Worm (Caenorhabditis elegans): Measurements from ENCODE around the gene Y49E10.29.

Y49E10.29 gene

ce11 chrIII:12429579-12430084 is 39.3 kb upstream of the Y49E10.29 start, which contains the start of gene snr-6 (continued):
- TF ChIP-seq nhr-43 (tag; optimal IDR thresholded peaks at IDR 0.05; ENCODE audit: poor library complexity, severe bottlenecking) (no peak), unc-62 (GFP tag; optimal IDR thresholded peaks at IDR 0.05) (no peak), eor-1 (tag; optimal IDR thresholded peaks at IDR 0.05) (no peak), ceh-82 (tag; optimal IDR thresholded peaks at IDR 0.05) (no peak), sea-2 (GFP tag; optimal IDR thresholded peaks at IDR 0.05) (no peak), ZK546.5 (tag; optimal IDR thresholded peaks at IDR 0.05) (no peak), skn-1 (tag; optimal IDR thresholded peaks at IDR 0.05) (peak; percentile 63), nhr-23 (tag; optimal IDR thresholded peaks at IDR 0.05) (peak; percentile 69), daf-12 (tag; optimal IDR thresholded peaks at IDR 0.05) (no peak), mdl-1 (tag; optimal IDR thresholded peaks at IDR 0.05) (no peak), nhr-67 (tag; optimal IDR thresholded peaks at IDR 0.05) (no peak), aly-2 (tag; optimal IDR thresholded peaks at IDR 0.05) (no peak), fkh-10 (GFP tag; optimal IDR thresholded peaks at IDR 0.05) (no peak), nhr-77 (tag; optimal IDR thresholded peaks at IDR 0.05) (no peak), egl-5 (tag; optimal IDR thresholded peaks at IDR 0.05) (peak; percentile 32), ceh-28 (tag; optimal IDR thresholded peaks at IDR 0.05) (peak; percentile 48), mml-1 (tag; optimal IDR thresholded peaks at IDR 0.05) (no peak), elt-1 (tag; optimal IDR thresholded peaks at IDR 0.05) (no peak), elt-3 (tag; optimal IDR thresholded peaks at IDR 0.05) (no peak), pha-4 (tag; optimal IDR thresholded peaks at IDR 0.05) (peak; percentile 83), ztf-11 (tag; optimal IDR thresholded peaks at IDR 0.05) (no peak), ceh-16 (tag; optimal IDR thresholded peaks at IDR 0.05) (no peak), ama-1 (optimal IDR thresholded peaks at IDR 0.05) (no peak)

DNA sequence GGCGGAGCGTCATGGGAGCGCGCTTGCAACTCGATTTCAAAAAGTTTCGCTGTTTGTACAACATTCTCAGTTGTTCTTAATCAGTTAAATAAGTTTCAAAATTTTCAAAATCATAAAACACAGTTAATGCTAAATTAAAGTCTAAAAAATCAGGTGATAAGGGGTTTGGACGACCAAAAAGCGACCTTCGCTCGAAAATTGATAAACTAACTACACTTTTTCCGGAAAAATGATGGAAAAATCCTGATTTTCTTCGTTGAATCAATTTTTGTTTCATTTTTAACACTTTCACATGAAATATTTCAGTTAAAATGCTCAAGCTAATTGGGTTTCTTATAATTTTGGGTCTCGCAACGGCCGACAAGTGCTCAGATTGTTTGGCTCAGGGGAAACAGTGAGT is 38.8 kb upstream of the Y49E10.29 start, which contains the start of gene Y49E10.16:
Gene Y49E10.16, plus strand, starts transcription at position 301 of the 400 bp plus-strand sequence.
- TF ChIP-seq elt-2 (tag; optimal IDR thresholded peaks at IDR 0.05) (peak; percentile 30), snpc-4 (tag; optimal IDR thresholded peaks at IDR 0.05) (no peak), aly-2 (tag; optimal IDR thresholded peaks at IDR 0.05) (no peak), pqm-1 (tag; optimal IDR thresholded peaks at IDR 0.05) (peak; percentile 24)

- no peak for TF ChIP-seq lin-39 (tag; optimal IDR thresholded peaks at IDR 0.05)
- no peak for TF ChIP-seq snpc-4 (tag; optimal IDR thresholded peaks at IDR 0.05)
- no peak for TF ChIP-seq fkh-2 (tag; optimal IDR thresholded peaks at IDR 0.05)
- no peak for TF ChIP-seq daf-12 (tag; optimal IDR thresholded peaks at IDR 0.05)
- TF ChIP-seq eor-1 (tag; optimal IDR thresholded peaks at IDR 0.05), result no peak
- TF ChIP-seq lsy-12 (tag; optimal IDR thresholded peaks at IDR 0.05), result no peak
- no peak for TF ChIP-seq mdl-1 (tag; optimal IDR thresholded peaks at IDR 0.05)
- TF ChIP-seq nhr-77 (tag; optimal IDR thresholded peaks at IDR 0.05), result no peak
- no peak for TF ChIP-seq nhr-237 (tag; optimal IDR thresholded peaks at IDR 0.05)
- no peak for TF ChIP-seq nhr-67 (tag; optimal IDR thresholded peaks at IDR 0.05)
- no peak for TF ChIP-seq ceh-28 (tag; optimal IDR thresholded peaks at IDR 0.05)
- no peak for TF ChIP-seq nhr-12 (tag; optimal IDR thresholded peaks at IDR 0.05)
- no peak for TF ChIP-seq nhr-43 (tag; optimal IDR thresholded peaks at IDR 0.05; ENCODE audit: poor library complexity, severe bottlenecking)
- TF ChIP-seq ceh-16 (tag; optimal IDR thresholded peaks at IDR 0.05), result no peak
- TF ChIP-seq elt-2 (tag; optimal IDR thresholded peaks at IDR 0.05), result no peak
- no peak for TF ChIP-seq nhr-11 (tag; optimal IDR thresholded peaks at IDR 0.05)
- no peak for TF ChIP-seq lin-15B (tag; optimal IDR thresholded peaks at IDR 0.05)
- no peak for TF ChIP-seq sea-2 (GFP tag; optimal IDR thresholded peaks at IDR 0.05)
- TF ChIP-seq unc-39 (tag; optimal IDR thresholded peaks at IDR 0.05), result no peak
Observed at ce11 chrIII:12434104-12434503, 34.9 kb upstream of the Y49E10.29 start, which contains the start of gene Y49E10.27. TSS of gene Y49E10.27 (plus strand) at chrIII:12434404.

ce11 chrIII:12436215-12436614 is 32.8 kb upstream of the Y49E10.29 start, which contains the start of gene fbxa-218:
TSS of gene fbxa-218 (plus strand) at chrIII:12436515.
- TF ChIP-seq ZK546.5 (tag; optimal IDR thresholded peaks at IDR 0.05) (no peak), lin-15B (tag; optimal IDR thresholded peaks at IDR 0.05) (no peak), unc-62 (GFP tag; optimal IDR thresholded peaks at IDR 0.05) (no peak), nhr-11 (tag; optimal IDR thresholded peaks at IDR 0.05) (no peak), mml-1 (tag; optimal IDR thresholded peaks at IDR 0.05) (no peak), nhr-23 (tag; optimal IDR thresholded peaks at IDR 0.05) (no peak), nhr-28 (tag; optimal IDR thresholded peaks at IDR 0.05) (no peak), ceh-82 (tag; optimal IDR thresholded peaks at IDR 0.05) (no peak), egl-5 (tag; optimal IDR thresholded peaks at IDR 0.05) (no peak), nhr-12 (tag; optimal IDR thresholded peaks at IDR 0.05) (no peak), R02D3.7 (tag; optimal IDR thresholded peaks at IDR 0.05) (no peak), snpc-4 (tag; optimal IDR thresholded peaks at IDR 0.05) (no peak)

All from whole organism, L3 larva.